Worm (Caenorhabditis elegans): ENCODE measurements around the gene F48C5.2.

DNA sequence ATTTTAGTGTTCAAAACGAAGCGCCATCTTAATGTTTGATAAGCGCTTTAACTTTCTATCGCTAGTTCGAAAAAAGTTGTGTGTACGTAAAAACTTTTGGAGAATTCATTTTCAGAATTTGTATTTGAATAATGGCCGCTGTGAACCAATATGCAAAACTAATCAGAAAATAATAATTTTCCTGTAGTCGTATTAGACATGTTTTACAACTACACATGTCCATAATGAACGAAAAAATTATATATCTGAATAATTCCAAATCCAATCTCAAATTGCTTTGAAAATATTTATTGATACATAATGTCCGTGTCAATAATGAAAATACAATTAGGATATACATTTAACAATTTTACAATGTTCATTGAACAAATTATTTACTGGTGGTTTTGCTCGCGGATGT is 47.3 kb downstream of the F48C5.2 start:
- TF ChIP-seq unc-39 (tag; optimal IDR thresholded peaks at IDR 0.05) = no peak
- no peak for TF ChIP-seq skn-1 (tag; optimal IDR thresholded peaks at IDR 0.05)

Measured in whole organism, L2 larva.